Worm (Caenorhabditis elegans): ENCODE data around the gene ZC13.2.

ce11 chrX:844649-845048, 35.8 kb upstream of the ZC13.2 start:
- TF ChIP-seq flt-1 (GFP tag; IDR thresholded peaks at IDR 0.05): no peak
- no peak for TF ChIP-seq ama-1 (optimal IDR thresholded peaks at IDR 0.05)
- no peak for TF ChIP-seq hmbx-1 (tag; optimal IDR thresholded peaks at IDR 0.05)
- TF ChIP-seq B0310.2 (tag; optimal IDR thresholded peaks at IDR 0.05): no peak
- TF ChIP-seq ceh-36 (tag; optimal IDR thresholded peaks at IDR 0.05): no peak
- no peak for TF ChIP-seq F13C5.2 (tag; optimal IDR thresholded peaks at IDR 0.05)
- no peak for TF ChIP-seq tra-4 (tag; optimal IDR thresholded peaks at IDR 0.05)
- TF ChIP-seq tbx-37 (GFP tag; conservative IDR thresholded peaks at IDR 0.05): no peak
- TF ChIP-seq hmg-4 (GFP tag; optimal IDR thresholded peaks at IDR 0.05): no peak
- TF ChIP-seq tbx-11 (GFP tag; IDR thresholded peaks at IDR 0.05): no peak
- no peak for TF ChIP-seq scrt-1 (GFP tag; IDR thresholded peaks at IDR 0.05)

Data from whole organism, early embryonic.